Fruit fly (Drosophila melanogaster) whole organism, wandering third instar larva: Measurements from ENCODE around the gene sra.

Experiments used
- Abd-B ChIP-seq: fragments of >200 bp; optimal IDR thresholded peaks from 2 replicates; lab custom pipeline; 2017; ENCODE audit warnings: missing biosample characterization, missing genetic modification characterization
- CG32264 ChIP-seq: fragments of 200-800 bp; sonication (Bioruptor generic); optimal IDR thresholded peaks from 2 replicates; lab custom pipeline; 2016; ENCODE audit warnings: missing biosample characterization, missing genetic modification characterization
- CG9705 ChIP-seq: fragments of 200-800 bp; sonication (Bioruptor generic); optimal IDR thresholded peaks from 2 replicates; lab custom pipeline; 2018; ENCODE audit warnings: missing biosample characterization, mild to moderate bottlenecking, missing genetic modification characterization
- CrebA ChIP-seq: fragments of 200-800 bp; sonication (Bioruptor generic); optimal IDR thresholded peaks from 2 replicates; lab custom pipeline; 2016; ENCODE audit warnings: missing biosample characterization, mild to moderate bottlenecking, missing genetic modification characterization, borderline replicate concordance
- Dfd ChIP-seq: fragments of >200 bp; optimal IDR thresholded peaks from 2 replicates; lab custom pipeline; 2017; ENCODE audit warnings: missing biosample characterization, missing genetic modification characterization
- Dif ChIP-seq: fragments of 200-275, 200-300 bp; sonication (Bioruptor generic); optimal IDR thresholded peaks from 2 replicates; lab custom pipeline; 2018; ENCODE audit warnings: missing biosample characterization, missing genetic modification characterization; ENCODE audit not compliant: partially characterized antibody
- GATAd ChIP-seq: sonication (Bioruptor generic); optimal IDR thresholded peaks from 2 replicates; lab custom pipeline; 2016; ENCODE audit warnings: missing biosample characterization, missing genetic modification characterization
- Hnf4 ChIP-seq: fragments of 200-800 bp; sonication (Bioruptor generic); optimal IDR thresholded peaks from 2 replicates; lab custom pipeline; 2016; ENCODE audit warnings: missing biosample characterization, mild to moderate bottlenecking, missing genetic modification characterization
- Hr83 ChIP-seq: fragments of 200-300 bp; sonication (Bioruptor generic); optimal IDR thresholded peaks from 2 replicates; lab custom pipeline; 2016; ENCODE audit warnings: missing biosample characterization, mild to moderate bottlenecking, missing genetic modification characterization, moderate library complexity; ENCODE audit not compliant: poor library complexity, severe bottlenecking
- Jra ChIP-seq: sonication (Bioruptor generic); optimal IDR thresholded peaks from 2 replicates; lab custom pipeline; 2016; ENCODE audit warnings: missing biosample characterization, missing genetic modification characterization
- Mio ChIP-seq: sonication (Bioruptor generic); optimal IDR thresholded peaks from 2 replicates; lab custom pipeline; 2016; ENCODE audit warnings: missing biosample characterization, missing genetic modification characterization
- Myc ChIP-seq: fragments of >200 bp; optimal IDR thresholded peaks from 2 replicates; lab custom pipeline; 2017
- N ChIP-seq: fragments of >200 bp; optimal IDR thresholded peaks from 2 replicates; lab custom pipeline; 2018; ENCODE audit warnings: missing biosample characterization, missing external identifiers, missing genetic modification characterization
- OdsH ChIP-seq: fragments of 200-800 bp; sonication (Bioruptor generic); optimal IDR thresholded peaks from 2 replicates; lab custom pipeline; 2016; ENCODE audit warnings: missing biosample characterization, mild to moderate bottlenecking, missing genetic modification characterization
- Rel ChIP-seq, 2 experiments: fragments of 200-800 bp; sonication (Bioruptor generic) in 1 of 2; optimal IDR thresholded peaks; 2 replicates in 1 of 2; 3 replicates in 1 of 2; lab custom pipeline; 2016 to 2019; ENCODE audit warnings: mild to moderate bottlenecking in 2 of 2, missing biosample characterization in 2 of 2, missing genetic modification characterization in 2 of 2, moderate library complexity in 1 of 2
- Sp1 ChIP-seq: fragments of 200-800 bp; sonication (Bioruptor generic); optimal IDR thresholded peaks from 3 replicates; lab custom pipeline; 2019; ENCODE audit warnings: missing biosample characterization, mild to moderate bottlenecking, missing genetic modification characterization, moderate library complexity
- Vsx2 ChIP-seq: fragments of 200-300, 225-300 bp; sonication (Bioruptor generic); optimal IDR thresholded peaks from 2 replicates; lab custom pipeline; 2018; ENCODE audit warnings: missing biosample characterization, missing genetic modification characterization; ENCODE audit not compliant: partially characterized antibody
- br ChIP-seq: fragments of 200-800 bp; sonication (Bioruptor generic); optimal IDR thresholded peaks from 2 replicates; lab custom pipeline; 2016; ENCODE audit warnings: missing biosample characterization, missing genetic modification characterization
- brk ChIP-seq: fragments of 200-800 bp; sonication (Bioruptor generic); optimal IDR thresholded peaks from 2 replicates; lab custom pipeline; 2016; ENCODE audit warnings: missing biosample characterization, mild to moderate bottlenecking, missing genetic modification characterization
- dl ChIP-seq, 2 experiments: fragments of 175-275, 200-275 bp in 1 of 2; fragments of 200-275 bp in 1 of 2; sonication (Bioruptor generic); optimal IDR thresholded peaks; lab custom pipeline; 2018; ENCODE audit warnings: mild to moderate bottlenecking in 2 of 2, missing biosample characterization in 2 of 2, missing genetic modification characterization in 2 of 2, moderate library complexity in 2 of 2; ENCODE audit not compliant: partially characterized antibody in 2 of 2, insufficient read depth in 1 of 2
- dmrt93B ChIP-seq: fragments of 200-800 bp; sonication (Bioruptor generic); optimal IDR thresholded peaks from 2 replicates; lab custom pipeline; 2018; ENCODE audit warnings: missing biosample characterization, mild to moderate bottlenecking, missing genetic modification characterization
- dsf ChIP-seq: sonication (Bioruptor generic); optimal IDR thresholded peaks from 2 replicates; lab custom pipeline; 2016; ENCODE audit warnings: missing biosample characterization, missing genetic modification characterization, borderline replicate concordance
- ey ChIP-seq: fragments of 200-800 bp; sonication (Bioruptor generic); optimal IDR thresholded peaks from 2 replicates; lab custom pipeline; 2016; ENCODE audit warnings: missing biosample characterization, missing genetic modification characterization
- foxo ChIP-seq, 2 experiments: fragments of 200-800 bp; sonication (Bioruptor generic); optimal IDR thresholded peaks; 2 replicates in 1 of 2; 3 replicates in 1 of 2; lab custom pipeline; 2016 to 2017; ENCODE audit warnings: missing biosample characterization in 2 of 2, missing genetic modification characterization in 2 of 2
- fru ChIP-seq: fragments of 200-800 bp; sonication (Bioruptor generic); optimal IDR thresholded peaks from 3 replicates; lab custom pipeline; 2016; ENCODE audit warnings: missing biosample characterization, mild to moderate bottlenecking, missing genetic modification characterization
- h ChIP-seq: fragments of 200-800 bp; sonication (Bioruptor generic); optimal IDR thresholded peaks from 3 replicates; lab custom pipeline; 2016; ENCODE audit warnings: missing biosample characterization, mild to moderate bottlenecking, missing genetic modification characterization
- jim ChIP-seq: fragments of 175-275, 200-325 bp; sonication (Bioruptor generic); optimal IDR thresholded peaks from 2 replicates; lab custom pipeline; 2016; ENCODE audit warnings: missing biosample characterization, mild to moderate bottlenecking, missing genetic modification characterization
- lola ChIP-seq: fragments of >200 bp; optimal IDR thresholded peaks from 2 replicates; lab custom pipeline; 2017; ENCODE audit warnings: missing biosample characterization, missing genetic modification characterization
- pan ChIP-seq: fragments of >200 bp; optimal IDR thresholded peaks from 2 replicates; lab custom pipeline; 2017
- psq ChIP-seq: fragments of 200-800 bp; sonication (Bioruptor generic); optimal IDR thresholded peaks from 3 replicates; lab custom pipeline; 2017; ENCODE audit warnings: missing biosample characterization, mild to moderate bottlenecking, missing genetic modification characterization, moderate library complexity
- rgr ChIP-seq: fragments of 200-800 bp; sonication (Bioruptor generic); optimal IDR thresholded peaks from 3 replicates; lab custom pipeline; 2016; ENCODE audit warnings: missing biosample characterization, mild to moderate bottlenecking, missing genetic modification characterization
- sage ChIP-seq: fragments of 200-800 bp; sonication (Bioruptor generic); optimal IDR thresholded peaks from 2 replicates; lab custom pipeline; 2016; ENCODE audit warnings: missing biosample characterization, mild to moderate bottlenecking, missing genetic modification characterization
- sv ChIP-seq: fragments of 200-800 bp; sonication (Bioruptor generic); optimal IDR thresholded peaks from 3 replicates; lab custom pipeline; 2016; ENCODE audit warnings: missing biosample characterization, missing genetic modification characterization
- tai ChIP-seq: sonication (Bioruptor generic); optimal IDR thresholded peaks from 2 replicates; lab custom pipeline; 2016; ENCODE audit warnings: missing biosample characterization, missing genetic modification characterization
- usp ChIP-seq: fragments of >200 bp; optimal IDR thresholded peaks from 2 replicates; lab custom pipeline; 2017; ENCODE audit warnings: missing biosample characterization, missing genetic modification characterization
- woc ChIP-seq: sonication (Bioruptor generic); optimal IDR thresholded peaks from 2 replicates; lab custom pipeline; 2016; ENCODE audit warnings: missing biosample characterization, mild to moderate bottlenecking, missing genetic modification characterization

The sra gene

DNA sequence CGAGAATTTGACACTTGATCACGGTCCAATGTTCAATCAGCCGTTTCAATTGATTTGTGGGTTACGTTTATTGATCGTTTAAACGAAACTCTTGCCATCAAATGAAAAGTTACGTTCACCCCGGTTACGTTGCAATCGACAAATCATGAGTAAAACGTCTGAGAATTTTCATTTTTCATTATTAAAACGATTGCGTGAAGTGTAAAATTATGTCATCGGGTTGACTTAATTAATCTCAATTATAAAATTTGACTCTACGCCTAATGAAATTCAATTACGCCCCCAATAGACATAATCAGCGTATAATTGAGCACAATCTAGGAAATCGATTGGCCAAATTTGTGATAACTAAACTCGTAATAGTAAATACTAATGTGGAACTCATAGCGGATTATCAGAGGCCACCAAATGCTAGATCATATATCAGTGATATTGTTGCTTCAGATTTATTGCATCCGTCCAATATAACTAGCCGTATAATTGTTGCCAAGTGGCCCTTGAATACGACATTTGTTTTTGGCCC lies 13.8 kb downstream of the sra start:
- no peak for TF ChIP-seq lola
- TF ChIP-seq Vsx2 (GFP tag; lab: Kevin White, UChicago) = no peak
- TF ChIP-seq jim (GFP tag; lab: Kevin White, UChicago) = no peak
- TF ChIP-seq dl (GFP tag; optimal IDR thresholded peaks at IDR 0.05; lab: Kevin White, UChicago; ENCODE audit: insufficient read depth in 1 of 2, partially characterized antibody in 2 of 2) = no peak
- TF ChIP-seq Jra (GFP tag; lab: Kevin White, UChicago) = no peak
- TF ChIP-seq Mio (GFP tag; lab: Kevin White, UChicago) = no peak

DNA sequence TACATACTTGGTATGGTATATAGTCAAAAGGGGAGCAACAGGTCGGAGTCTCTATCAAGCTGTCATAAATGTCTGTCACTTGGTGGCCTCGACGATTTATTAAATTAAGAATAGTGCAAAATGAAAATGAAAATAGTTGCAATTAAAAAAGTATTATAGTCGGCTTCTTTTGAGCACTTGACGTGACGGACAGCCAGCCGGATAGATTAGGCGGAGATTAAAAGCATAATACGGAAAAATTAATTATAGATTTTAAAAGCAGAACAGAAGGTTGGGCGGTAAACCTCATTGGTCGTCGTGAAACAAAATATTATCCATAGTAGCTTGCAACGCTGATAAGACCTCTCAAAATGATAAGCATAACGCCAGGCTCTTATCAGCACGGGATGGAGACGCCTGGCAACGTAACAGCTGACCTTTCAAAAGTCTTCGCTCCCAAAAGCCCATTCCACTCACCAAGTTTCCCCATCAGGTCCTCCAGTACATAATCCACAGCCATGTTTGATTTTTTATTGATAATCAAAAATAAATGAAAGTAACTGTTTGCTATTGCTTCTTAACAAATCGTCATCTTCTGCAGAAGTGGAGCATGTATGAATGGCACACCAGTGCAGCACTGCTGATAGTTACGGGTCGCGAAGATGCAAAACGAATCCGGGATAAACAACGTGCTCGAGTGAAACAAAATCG lies 15.7 kb downstream of the sra start:
- TF ChIP-seq CG9705 (GFP tag; lab: Kevin White, UChicago) (no peak), usp (GFP tag; lab: Kevin White, UChicago) (no peak), Dif (no peak), sage (GFP tag; lab: Kevin White, UChicago) (no peak), pan (no peak), dsf (GFP tag; lab: Kevin White, UChicago) (no peak), dl (GFP tag; optimal IDR thresholded peaks at IDR 0.05; lab: Kevin White, UChicago; ENCODE audit: insufficient read depth in 1 of 2, partially characterized antibody in 2 of 2) (no peak), GATAd (GFP tag; lab: Kevin White, UChicago) (no peak), sv (GFP tag; lab: Kevin White, UChicago) (no peak), Abd-B (GFP tag; lab: Kevin White, UChicago) (no peak), Hr83 (no peak), Jra (GFP tag; lab: Kevin White, UChicago) (no peak), ey (GFP tag; lab: Kevin White, UChicago) (no peak), foxo (GFP tag; optimal IDR thresholded peaks at IDR 0.05; lab: Kevin White, UChicago) (no peak), jim (GFP tag; lab: Kevin White, UChicago) (no peak), Dfd (GFP tag; lab: Kevin White, UChicago) (no peak), Myc (lab: Kevin White, UChicago) (no peak)

DNA sequence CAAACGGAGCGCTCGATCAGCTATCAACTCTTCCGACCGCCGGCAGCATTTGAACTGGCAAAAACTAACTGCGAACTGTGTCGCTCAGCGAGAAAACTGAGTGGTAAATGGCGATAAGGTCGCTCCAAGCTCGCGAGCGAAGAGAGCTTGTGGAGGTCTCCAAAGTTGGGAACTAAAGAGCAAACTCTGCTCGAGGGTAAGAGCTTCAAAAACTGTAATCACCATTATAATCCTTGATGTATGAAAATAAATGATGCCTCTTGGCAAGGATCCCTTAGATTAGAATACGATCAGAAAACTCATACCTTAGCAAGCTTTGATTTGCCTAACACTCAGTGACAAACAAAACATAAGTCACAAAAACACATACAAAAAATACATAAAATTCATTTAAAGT lies 16.2 kb downstream of the sra start, which contains the start of the genes CG6126 and CG31287:
Gene CG6126 (minus strand): TSS at position 59 of the 397 bp plus-strand sequence.
Gene CG31287 (plus strand): TSS at position 347 of the 397 bp plus-strand sequence.
- TF ChIP-seq woc = no peak
- peak; percentile 82 for TF ChIP-seq Dif
- no peak for TF ChIP-seq Abd-B (GFP tag; lab: Kevin White, UChicago)
- peak; percentile 35 to 64 for TF ChIP-seq dl (GFP tag; optimal IDR thresholded peaks at IDR 0.05; lab: Kevin White, UChicago; ENCODE audit: insufficient read depth in 1 of 2, partially characterized antibody in 2 of 2)

DNA sequence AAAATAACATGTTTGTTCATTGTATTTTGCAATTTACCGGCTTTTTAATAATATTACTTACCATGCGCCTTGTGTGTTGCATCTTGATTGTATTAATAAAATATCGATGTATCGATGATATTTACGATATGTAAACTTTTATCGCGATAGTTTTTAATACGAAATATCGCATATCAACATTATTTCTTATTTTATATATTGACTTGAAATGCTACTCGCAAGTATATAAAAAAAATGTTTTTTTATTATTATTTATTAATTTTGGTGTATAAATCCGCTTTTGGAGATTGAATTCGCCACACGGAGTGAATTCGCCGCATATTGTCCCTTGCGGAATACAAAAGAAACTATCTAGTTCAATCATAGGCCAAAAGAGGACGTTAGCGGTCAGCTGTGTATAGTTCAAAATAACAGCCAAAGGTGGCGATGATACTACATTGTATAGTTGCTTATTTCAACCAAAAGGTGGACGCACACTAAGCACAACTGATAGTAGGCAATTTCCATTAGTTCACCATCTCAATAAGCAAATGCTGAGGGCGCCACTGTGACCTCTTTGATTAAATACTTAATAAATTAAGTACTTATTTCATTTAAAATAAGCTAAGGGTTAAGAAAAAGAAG lies 18.5 kb downstream of the sra start, which contains the start of gene mtSSB:
Gene mtSSB (minus strand): TSS at position 96 of the 624 bp plus-strand sequence.
- peak in 1 of 2 experiments; percentile 93 for TF ChIP-seq foxo (GFP tag; optimal IDR thresholded peaks at IDR 0.05; lab: Kevin White, UChicago)
- TF ChIP-seq CG32264 (GFP tag; lab: Kevin White, UChicago) = no peak
- no peak for TF ChIP-seq GATAd (GFP tag; lab: Kevin White, UChicago)
- peak; percentile 98 for TF ChIP-seq Hr83
- no peak for TF ChIP-seq lola
- peak; percentile 65 for TF ChIP-seq CG9705 (GFP tag; lab: Kevin White, UChicago)
- TF ChIP-seq h (GFP tag; lab: Kevin White, UChicago) = peak; percentile 91
- no peak for TF ChIP-seq usp (GFP tag; lab: Kevin White, UChicago)
- TF ChIP-seq OdsH = peak; percentile 90
- TF ChIP-seq fru (GFP tag; lab: Kevin White, UChicago) = peak; percentile 83
- TF ChIP-seq pan = no peak
- no peak for TF ChIP-seq CrebA (GFP tag; lab: Kevin White, UChicago)
- peak; percentile 83 for TF ChIP-seq ey (GFP tag; lab: Kevin White, UChicago)
- peak; percentile 52 for TF ChIP-seq dmrt93B (GFP tag; lab: Kevin White, UChicago)
- TF ChIP-seq N (GFP tag; lab: Kevin White, UChicago) = no peak
- peak; percentile 88 for TF ChIP-seq br (GFP tag; lab: Kevin White, UChicago)
- TF ChIP-seq Dfd (GFP tag; lab: Kevin White, UChicago) = no peak
- TF ChIP-seq woc = no peak
- peak; percentile 91 for TF ChIP-seq Hnf4 (GFP tag; lab: Kevin White, UChicago)
- TF ChIP-seq Mio (GFP tag; lab: Kevin White, UChicago) = no peak
- no peak for TF ChIP-seq Rel (GFP tag; optimal IDR thresholded peaks at IDR 0.05; lab: Kevin White, UChicago)
- TF ChIP-seq Rel (tag; optimal IDR thresholded peaks at IDR 0.05; lab: Kevin White, UChicago) = peak; percentile 42
- TF ChIP-seq Jra (GFP tag; lab: Kevin White, UChicago) = peak; percentile 83
- no peak for TF ChIP-seq Sp1 (GFP tag; lab: Kevin White, UChicago)
- TF ChIP-seq jim (GFP tag; lab: Kevin White, UChicago) = peak; percentile 38
- TF ChIP-seq tai = peak; percentile 92
- peak; percentile 67 for TF ChIP-seq dsf (GFP tag; lab: Kevin White, UChicago)
- TF ChIP-seq sv (GFP tag; lab: Kevin White, UChicago) = peak; percentile 69
- peak; percentile 84 for TF ChIP-seq brk (GFP tag; lab: Kevin White, UChicago)
- peak; percentile 95 for TF ChIP-seq Myc (lab: Kevin White, UChicago)
- peak in 1 of 2 experiments; percentile 2 for TF ChIP-seq dl (GFP tag; optimal IDR thresholded peaks at IDR 0.05; lab: Kevin White, UChicago; ENCODE audit: insufficient read depth in 1 of 2, partially characterized antibody in 2 of 2)
- TF ChIP-seq rgr (GFP tag; lab: Kevin White, UChicago) = peak; percentile 93
- TF ChIP-seq Vsx2 (GFP tag; lab: Kevin White, UChicago) = peak; percentile 36
- peak; percentile 52 for TF ChIP-seq sage (GFP tag; lab: Kevin White, UChicago)
- TF ChIP-seq psq = peak; percentile 79
